Fruit fly (Drosophila melanogaster) Kc167 (cell line): ENCODE measurements around the gene CG12379.

ENCODE experiments used
- Myc ChIP-seq: fragments of >200 bp; optimal IDR thresholded peaks from 2 replicates; lab custom pipeline; 2017; ENCODE audit warnings: missing external identifiers
- Sin3A ChIP-seq: fragments of >200 bp; optimal IDR thresholded peaks from 2 replicates; lab custom pipeline; 2018; ENCODE audit warnings: missing external identifiers
- psq ChIP-seq: fragments of >200 bp; optimal IDR thresholded peaks from 2 replicates; lab custom pipeline; 2017; ENCODE audit warnings: missing external identifiers
- ttk ChIP-seq: sonication (Bioruptor generic); optimal IDR thresholded peaks from 2 replicates; lab custom pipeline; 2017; ENCODE audit warnings: missing external identifiers

DNA sequence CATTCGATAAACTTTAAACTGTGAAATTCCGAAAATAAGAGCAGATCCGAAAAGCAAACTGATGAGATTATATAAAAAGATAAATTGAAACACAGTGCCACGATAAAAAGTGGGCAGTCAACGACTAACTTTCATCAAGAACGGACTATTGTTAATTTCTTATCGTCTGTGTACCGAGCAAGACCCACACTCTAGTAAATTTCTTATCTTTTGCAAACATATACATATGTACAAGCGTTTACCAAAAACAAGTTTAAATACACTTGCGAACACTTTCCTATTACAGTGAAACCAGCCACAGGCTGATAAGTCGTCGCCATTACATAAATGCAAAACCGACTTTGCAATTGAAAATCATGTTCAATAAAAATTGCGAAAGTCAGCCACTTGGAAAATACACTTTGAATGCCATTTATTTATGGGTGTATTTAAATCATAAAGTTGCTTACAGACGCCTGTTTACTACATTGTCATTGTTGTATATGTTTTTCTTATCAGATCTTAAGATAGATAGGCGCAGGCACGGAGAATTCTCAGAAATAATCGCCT, 25.0 kb upstream of the CG12379 start:
- TF ChIP-seq ttk (lab: Kevin White, UChicago) (no peak), Sin3A (no peak), Myc (lab: Kevin White, UChicago) (no peak), psq (lab: Kevin White, UChicago) (no peak)
